Fruit fly (Drosophila melanogaster) whole organism, wandering third instar larva: Measurements from ENCODE around the gene CG3097.
A peak's percentile ranks its signal among the peaks of the same experiment; 100 is the strongest.

Experiments used
- Abd-B ChIP-seq: fragments of >200 bp; optimal IDR thresholded peaks from 2 replicates; lab custom pipeline; 2017; ENCODE audit warnings: missing biosample characterization, missing genetic modification characterization
- CG32264 ChIP-seq: fragments of 200-800 bp; sonication (Bioruptor generic); optimal IDR thresholded peaks from 2 replicates; lab custom pipeline; 2016; ENCODE audit warnings: missing biosample characterization, missing genetic modification characterization
- CG9705 ChIP-seq: fragments of 200-800 bp; sonication (Bioruptor generic); optimal IDR thresholded peaks from 2 replicates; lab custom pipeline; 2018; ENCODE audit warnings: missing biosample characterization, mild to moderate bottlenecking, missing genetic modification characterization
- Dfd ChIP-seq: fragments of >200 bp; optimal IDR thresholded peaks from 2 replicates; lab custom pipeline; 2017; ENCODE audit warnings: missing biosample characterization, missing genetic modification characterization
- Dif ChIP-seq: fragments of 200-275, 200-300 bp; sonication (Bioruptor generic); optimal IDR thresholded peaks from 2 replicates; lab custom pipeline; 2018; ENCODE audit warnings: missing biosample characterization, missing genetic modification characterization; ENCODE audit not compliant: partially characterized antibody
- GATAd ChIP-seq: sonication (Bioruptor generic); optimal IDR thresholded peaks from 2 replicates; lab custom pipeline; 2016; ENCODE audit warnings: missing biosample characterization, missing genetic modification characterization
- HLH106 ChIP-seq: fragments of 200-800 bp; optimal IDR thresholded peaks from 3 replicates; lab custom pipeline; 2019; ENCODE audit warnings: missing biosample characterization, mild to moderate bottlenecking, missing genetic modification characterization, moderate library complexity
- Hnf4 ChIP-seq: fragments of 200-800 bp; sonication (Bioruptor generic); optimal IDR thresholded peaks from 2 replicates; lab custom pipeline; 2016; ENCODE audit warnings: missing biosample characterization, mild to moderate bottlenecking, missing genetic modification characterization
- Hr78 ChIP-seq: fragments of >200 bp; optimal IDR thresholded peaks from 2 replicates; lab custom pipeline; 2017; ENCODE audit warnings: missing biosample characterization, missing genetic modification characterization
- Hr83 ChIP-seq: fragments of 200-300 bp; sonication (Bioruptor generic); optimal IDR thresholded peaks from 2 replicates; lab custom pipeline; 2016; ENCODE audit warnings: missing biosample characterization, mild to moderate bottlenecking, missing genetic modification characterization, moderate library complexity; ENCODE audit not compliant: poor library complexity, severe bottlenecking
- Jra ChIP-seq: sonication (Bioruptor generic); optimal IDR thresholded peaks from 2 replicates; lab custom pipeline; 2016; ENCODE audit warnings: missing biosample characterization, missing genetic modification characterization
- Mio ChIP-seq: sonication (Bioruptor generic); optimal IDR thresholded peaks from 2 replicates; lab custom pipeline; 2016; ENCODE audit warnings: missing biosample characterization, missing genetic modification characterization
- Myc ChIP-seq: fragments of >200 bp; optimal IDR thresholded peaks from 2 replicates; lab custom pipeline; 2017
- N ChIP-seq: fragments of >200 bp; optimal IDR thresholded peaks from 2 replicates; lab custom pipeline; 2018; ENCODE audit warnings: missing biosample characterization, missing external identifiers, missing genetic modification characterization
- Rel ChIP-seq, 2 experiments: fragments of 200-800 bp; sonication (Bioruptor generic) in 1 of 2; optimal IDR thresholded peaks; 2 replicates in 1 of 2; 3 replicates in 1 of 2; lab custom pipeline; 2016 to 2019; ENCODE audit warnings: mild to moderate bottlenecking in 2 of 2, missing biosample characterization in 2 of 2, missing genetic modification characterization in 2 of 2, moderate library complexity in 1 of 2
- Sp1 ChIP-seq: fragments of 200-800 bp; sonication (Bioruptor generic); optimal IDR thresholded peaks from 3 replicates; lab custom pipeline; 2019; ENCODE audit warnings: missing biosample characterization, mild to moderate bottlenecking, missing genetic modification characterization, moderate library complexity
- Vsx2 ChIP-seq: fragments of 200-300, 225-300 bp; sonication (Bioruptor generic); optimal IDR thresholded peaks from 2 replicates; lab custom pipeline; 2018; ENCODE audit warnings: missing biosample characterization, missing genetic modification characterization; ENCODE audit not compliant: partially characterized antibody
- br ChIP-seq: fragments of 200-800 bp; sonication (Bioruptor generic); optimal IDR thresholded peaks from 2 replicates; lab custom pipeline; 2016; ENCODE audit warnings: missing biosample characterization, missing genetic modification characterization
- brk ChIP-seq: fragments of 200-800 bp; sonication (Bioruptor generic); optimal IDR thresholded peaks from 2 replicates; lab custom pipeline; 2016; ENCODE audit warnings: missing biosample characterization, mild to moderate bottlenecking, missing genetic modification characterization
- dl ChIP-seq, 2 experiments: fragments of 175-275, 200-275 bp in 1 of 2; fragments of 200-275 bp in 1 of 2; sonication (Bioruptor generic); optimal IDR thresholded peaks; lab custom pipeline; 2018; ENCODE audit warnings: mild to moderate bottlenecking in 2 of 2, missing biosample characterization in 2 of 2, missing genetic modification characterization in 2 of 2, moderate library complexity in 2 of 2; ENCODE audit not compliant: partially characterized antibody in 2 of 2, insufficient read depth in 1 of 2
- dmrt93B ChIP-seq: fragments of 200-800 bp; sonication (Bioruptor generic); optimal IDR thresholded peaks from 2 replicates; lab custom pipeline; 2018; ENCODE audit warnings: missing biosample characterization, mild to moderate bottlenecking, missing genetic modification characterization
- dsf ChIP-seq: sonication (Bioruptor generic); optimal IDR thresholded peaks from 2 replicates; lab custom pipeline; 2016; ENCODE audit warnings: missing biosample characterization, missing genetic modification characterization, borderline replicate concordance
- ey ChIP-seq: fragments of 200-800 bp; sonication (Bioruptor generic); optimal IDR thresholded peaks from 2 replicates; lab custom pipeline; 2016; ENCODE audit warnings: missing biosample characterization, missing genetic modification characterization
- foxo ChIP-seq, 2 experiments: fragments of 200-800 bp; sonication (Bioruptor generic); optimal IDR thresholded peaks; 2 replicates in 1 of 2; 3 replicates in 1 of 2; lab custom pipeline; 2016 to 2017; ENCODE audit warnings: missing biosample characterization in 2 of 2, missing genetic modification characterization in 2 of 2
- fru ChIP-seq: fragments of 200-800 bp; sonication (Bioruptor generic); optimal IDR thresholded peaks from 3 replicates; lab custom pipeline; 2016; ENCODE audit warnings: missing biosample characterization, mild to moderate bottlenecking, missing genetic modification characterization
- h ChIP-seq: fragments of 200-800 bp; sonication (Bioruptor generic); optimal IDR thresholded peaks from 3 replicates; lab custom pipeline; 2016; ENCODE audit warnings: missing biosample characterization, mild to moderate bottlenecking, missing genetic modification characterization
- jim ChIP-seq: fragments of 175-275, 200-325 bp; sonication (Bioruptor generic); optimal IDR thresholded peaks from 2 replicates; lab custom pipeline; 2016; ENCODE audit warnings: missing biosample characterization, mild to moderate bottlenecking, missing genetic modification characterization
- pan ChIP-seq: fragments of >200 bp; optimal IDR thresholded peaks from 2 replicates; lab custom pipeline; 2017
- rgr ChIP-seq: fragments of 200-800 bp; sonication (Bioruptor generic); optimal IDR thresholded peaks from 3 replicates; lab custom pipeline; 2016; ENCODE audit warnings: missing biosample characterization, mild to moderate bottlenecking, missing genetic modification characterization
- sage ChIP-seq: fragments of 200-800 bp; sonication (Bioruptor generic); optimal IDR thresholded peaks from 2 replicates; lab custom pipeline; 2016; ENCODE audit warnings: missing biosample characterization, mild to moderate bottlenecking, missing genetic modification characterization
- sv ChIP-seq: fragments of 200-800 bp; sonication (Bioruptor generic); optimal IDR thresholded peaks from 3 replicates; lab custom pipeline; 2016; ENCODE audit warnings: missing biosample characterization, missing genetic modification characterization
- tai ChIP-seq: sonication (Bioruptor generic); optimal IDR thresholded peaks from 2 replicates; lab custom pipeline; 2016; ENCODE audit warnings: missing biosample characterization, missing genetic modification characterization
- usp ChIP-seq: fragments of >200 bp; optimal IDR thresholded peaks from 2 replicates; lab custom pipeline; 2017; ENCODE audit warnings: missing biosample characterization, missing genetic modification characterization
- woc ChIP-seq: sonication (Bioruptor generic); optimal IDR thresholded peaks from 2 replicates; lab custom pipeline; 2016; ENCODE audit warnings: missing biosample characterization, mild to moderate bottlenecking, missing genetic modification characterization

The CG3097 gene

dm6 chrX:5741625-5742024 is 29.0 kb downstream of the CG3097 start:
- TF ChIP-seq Myc (no peak), Dfd (GFP tag; lab: Kevin White, UChicago) (peak; percentile 88)
- TF ChIP-seq, all 38 proteins: peak for 1

- TF ChIP-seq tai (GFP tag; lab: Kevin White, UChicago) (no peak), brk (GFP tag; lab: Kevin White, UChicago) (peak; percentile 78), Hr78 (GFP tag; lab: Kevin White, UChicago) (no peak), dl (GFP tag; optimal IDR thresholded peaks at IDR 0.05; lab: Kevin White, UChicago; ENCODE audit: insufficient read depth in 1 of 2, partially characterized antibody in 2 of 2) (peak in 1 of 2 experiments; percentile 17), Hnf4 (peak; percentile 81), fru (peak; percentile 85), ey (GFP tag; lab: Kevin White, UChicago) (peak; percentile 32), dsf (peak; percentile 7), Sp1 (GFP tag; lab: Kevin White, UChicago) (peak; percentile 29), woc (GFP tag; lab: Kevin White, UChicago) (peak; percentile 35), rgr (peak; percentile 28), Rel (GFP tag; optimal IDR thresholded peaks at IDR 0.05; lab: Kevin White, UChicago) (no peak), Rel (tag; optimal IDR thresholded peaks at IDR 0.05; lab: Kevin White, UChicago) (peak; percentile 21), jim (GFP tag; lab: Kevin White, UChicago) (no peak), foxo (GFP tag; optimal IDR thresholded peaks at IDR 0.05; lab: Kevin White, UChicago) (peak in 1 of 2 experiments; percentile 35), Mio (GFP tag; lab: Kevin White, UChicago) (peak; percentile 38), Vsx2 (GFP tag; lab: Kevin White, UChicago) (no peak), GATAd (GFP tag; lab: Kevin White, UChicago) (no peak), Hr83 (GFP tag; lab: Kevin White, UChicago) (peak; percentile 89), CG32264 (no peak), sage (GFP tag; lab: Kevin White, UChicago) (no peak), N (GFP tag; lab: Kevin White, UChicago) (no peak), pan (no peak), sv (GFP tag; lab: Kevin White, UChicago) (peak; percentile 10), HLH106 (no peak), Jra (GFP tag; lab: Kevin White, UChicago) (peak; percentile 62), br (peak; percentile 43), h (GFP tag; lab: Kevin White, UChicago) (peak; percentile 52)
Measured at dm6 chrX:5737676-5738220, 32.8 kb downstream of the CG3097 start, which contains the start of gene Snx27. Snx27 (minus strand) TSS chrX:5738031.

dm6 chrX:5737157-5737556 is 33.4 kb downstream of the CG3097 start:
- no peak for TF ChIP-seq h (GFP tag; lab: Kevin White, UChicago)
- TF ChIP-seq HLH106, result peak; percentile 19
- peak; percentile 8 for TF ChIP-seq rgr
- TF ChIP-seq usp (GFP tag; lab: Kevin White, UChicago), result no peak
- TF ChIP-seq dmrt93B (GFP tag; lab: Kevin White, UChicago), result peak; percentile 10
- TF ChIP-seq GATAd (GFP tag; lab: Kevin White, UChicago), result no peak
- peak; percentile 14 for TF ChIP-seq br
- TF ChIP-seq foxo (GFP tag; optimal IDR thresholded peaks at IDR 0.05; lab: Kevin White, UChicago), result peak in 1 of 2 experiments; percentile 55
- TF ChIP-seq Jra (GFP tag; lab: Kevin White, UChicago), result no peak
- no peak for TF ChIP-seq Dif (GFP tag; lab: Kevin White, UChicago)
- no peak for TF ChIP-seq Hnf4
- TF ChIP-seq ey (GFP tag; lab: Kevin White, UChicago), result peak; percentile 4
- TF ChIP-seq Mio (GFP tag; lab: Kevin White, UChicago), result no peak
- TF ChIP-seq Vsx2 (GFP tag; lab: Kevin White, UChicago), result no peak
- no peak for TF ChIP-seq CG9705 (GFP tag; lab: Kevin White, UChicago)
- TF ChIP-seq jim (GFP tag; lab: Kevin White, UChicago), result no peak
- TF ChIP-seq dsf, result no peak
- no peak for TF ChIP-seq Abd-B (GFP tag; lab: Kevin White, UChicago)
- no peak for TF ChIP-seq dl (GFP tag; optimal IDR thresholded peaks at IDR 0.05; lab: Kevin White, UChicago; ENCODE audit: insufficient read depth in 1 of 2, partially characterized antibody in 2 of 2)
- TF ChIP-seq, all 38 proteins: peak for 6
